Worm (Caenorhabditis elegans): ENCODE results near the gene spd-3.

ce11 chrIV:6793310-6793966 is 30.9 kb downstream of the spd-3 start:
- TF ChIP-seq unc-62 (GFP tag; optimal IDR thresholded peaks at IDR 0.05) (no peak), ztf-11 (tag; optimal IDR thresholded peaks at IDR 0.05) (no peak), ceh-82 (tag; optimal IDR thresholded peaks at IDR 0.05) (no peak), lin-13 (GFP tag; optimal IDR thresholded peaks at IDR 0.05) (no peak), snpc-4 (tag; optimal IDR thresholded peaks at IDR 0.05) (no peak), elt-3 (tag; optimal IDR thresholded peaks at IDR 0.05) (no peak), blmp-1 (tag; optimal IDR thresholded peaks at IDR 0.05; ENCODE audit: insufficient read depth) (no peak), nhr-237 (tag; optimal IDR thresholded peaks at IDR 0.05) (no peak), fos-1 (tag; optimal IDR thresholded peaks at IDR 0.05) (no peak), nhr-10 (tag; optimal IDR thresholded peaks at IDR 0.05) (no peak), ama-1 (optimal IDR thresholded peaks at IDR 0.05) (no peak), nhr-6 (tag; optimal IDR thresholded peaks at IDR 0.05) (no peak)

All from whole organism, L2 larva.